Fruit fly (Drosophila melanogaster) whole organism, embryonic: ENCODE measurements around the gene Gclc.

Experiments used
- CG10209 ChIP-seq: fragments of 200-800 bp; sonication (Bioruptor generic); optimal IDR thresholded peaks from 3 replicates; lab custom pipeline; 2017; ENCODE audit warnings: missing biosample characterization, mild to moderate bottlenecking, missing genetic modification characterization, missing genetic modification reagents
- CG10543 ChIP-seq: fragments of 200-800 bp; sonication (Bioruptor generic); optimal IDR thresholded peaks from 3 replicates; lab custom pipeline; 2017; ENCODE audit warnings: missing biosample characterization, mild to moderate bottlenecking, missing genetic modification characterization, moderate library complexity
- CG10959 ChIP-seq: fragments of 200-800 bp; sonication (Bioruptor generic); IDR thresholded peaks from 2 replicates; pipeline ENCODE4 v1.3.6; 2022; ENCODE audit warnings: missing biosample characterization, missing genetic modification characterization
- CG10979 ChIP-seq: fragments of 200-800 bp; sonication (Bioruptor generic); optimal IDR thresholded peaks from 2 replicates; lab custom pipeline; 2018; ENCODE audit warnings: missing biosample characterization, mild to moderate bottlenecking, missing genetic modification characterization, moderate library complexity
- CG11723 ChIP-seq: fragments of 200-800 bp; sonication (Bioruptor generic); optimal IDR thresholded peaks from 2 replicates; lab custom pipeline; 2017; ENCODE audit warnings: missing biosample characterization, mild to moderate bottlenecking, missing genetic modification characterization
- CG12659 ChIP-seq: fragments of 200-800 bp; sonication (Bioruptor generic); optimal IDR thresholded peaks from 3 replicates; lab custom pipeline; 2017; ENCODE audit warnings: mild to moderate bottlenecking, missing biosample characterization, missing genetic modification reagents, missing genetic modification characterization
- CG13775 ChIP-seq: fragments of 200-800 bp; sonication (Bioruptor generic); optimal IDR thresholded peaks from 3 replicates; lab custom pipeline; 2017; ENCODE audit warnings: missing biosample characterization, mild to moderate bottlenecking, missing genetic modification characterization
- CG14965 ChIP-seq: fragments of 200-800 bp; sonication (Bioruptor generic); optimal IDR thresholded peaks from 2 replicates; lab custom pipeline; 2016; ENCODE audit warnings: missing biosample characterization, missing genetic modification characterization, borderline replicate concordance
- CG15073 ChIP-seq: fragments of 200-800 bp; sonication (Bioruptor generic); optimal IDR thresholded peaks from 2 replicates; lab custom pipeline; 2016; ENCODE audit warnings: missing biosample characterization, missing genetic modification characterization
- CG18619 ChIP-seq: fragments of 200-800 bp; sonication (Bioruptor generic); optimal IDR thresholded peaks from 3 replicates; lab custom pipeline; 2017; ENCODE audit warnings: missing biosample characterization, mild to moderate bottlenecking, missing genetic modification characterization
- CG2712 ChIP-seq: fragments of 200-800 bp; optimal IDR thresholded peaks from 3 replicates; lab custom pipeline; 2019; ENCODE audit warnings: missing biosample characterization, mild to moderate bottlenecking, missing genetic modification characterization, moderate library complexity
- CG32772 ChIP-seq: fragments of 200-800 bp; sonication (Bioruptor generic); IDR thresholded peaks from 2 replicates; pipeline ENCODE4 v1.3.6; 2022; ENCODE audit warnings: missing biosample characterization, missing genetic modification characterization
- CG43689 ChIP-seq: fragments of 200-800 bp; sonication (Bioruptor generic); IDR thresholded peaks from 2 replicates; pipeline ENCODE4 v1.3.6; 2022; ENCODE audit warnings: missing biosample characterization, missing genetic modification characterization
- CG4404 ChIP-seq: fragments of 200-800 bp; sonication (Bioruptor generic); IDR thresholded peaks from 2 replicates; pipeline ENCODE4 v1.3.6; 2022; ENCODE audit warnings: missing biosample characterization, missing genetic modification characterization
- CG4820 ChIP-seq: fragments of 200-800 bp; sonication (Bioruptor generic); optimal IDR thresholded peaks from 3 replicates; lab custom pipeline; 2016; ENCODE audit warnings: missing biosample characterization, missing genetic modification characterization
- CG7271 ChIP-seq: fragments of 200-800 bp; sonication (Bioruptor generic); optimal IDR thresholded peaks from 2 replicates; lab custom pipeline; 2018; ENCODE audit warnings: missing biosample characterization, mild to moderate bottlenecking, missing genetic modification characterization, moderate library complexity
- CG7357 ChIP-seq: fragments of 200-800 bp; sonication (Bioruptor generic); IDR thresholded peaks from 3 replicates; pipeline ENCODE4 v1.3.6; 2022; ENCODE audit warnings: missing biosample characterization, missing genetic modification characterization
- CG7745 ChIP-seq: fragments of 200-800 bp; sonication (Bioruptor generic); optimal IDR thresholded peaks from 2 replicates; lab custom pipeline; 2018; ENCODE audit warnings: missing biosample characterization, mild to moderate bottlenecking, missing genetic modification characterization, moderate library complexity
- CG8089 ChIP-seq: fragments of 200-800 bp; sonication (Bioruptor generic); optimal IDR thresholded peaks from 3 replicates; lab custom pipeline; 2016; ENCODE audit warnings: missing biosample characterization, missing genetic modification characterization
- CG8944 ChIP-seq: fragments of 200-800 bp; sonication (Bioruptor generic); optimal IDR thresholded peaks from 3 replicates; lab custom pipeline; 2016; ENCODE audit warnings: missing biosample characterization, missing genetic modification characterization
- Camta ChIP-seq: fragments of 200-800 bp; sonication (Bioruptor generic); optimal IDR thresholded peaks from 2 replicates; lab custom pipeline; 2016; ENCODE audit warnings: missing biosample characterization, missing genetic modification characterization
- Chrac-16 ChIP-seq: fragments of 200-800 bp; sonication (Bioruptor generic); optimal IDR thresholded peaks from 3 replicates; lab custom pipeline; 2016; ENCODE audit warnings: missing biosample characterization, missing genetic modification characterization
- Dll ChIP-seq: fragments of 200-800 bp; sonication (Bioruptor generic); IDR thresholded peaks from 4 replicates; pipeline ENCODE4 v1.3.6; 2022; ENCODE audit warnings: missing biosample characterization, missing genetic modification characterization; ENCODE audit not compliant: partially characterized antibody
- Dp ChIP-seq: fragments of 200-800 bp; sonication (Bioruptor generic); optimal IDR thresholded peaks from 2 replicates; lab custom pipeline; 2018; ENCODE audit warnings: missing biosample characterization, mild to moderate bottlenecking, missing genetic modification characterization, moderate library complexity
- Eip74EF ChIP-seq, 2 experiments: fragments of 200-800 bp in 1 of 2; fragments of >200 bp in 1 of 2; sonication (Bioruptor generic) in 1 of 2; optimal IDR thresholded peaks; 2 replicates each; lab custom pipeline; 2017 to 2019; ENCODE audit warnings: missing biosample characterization in 2 of 2, missing genetic modification characterization in 2 of 2, mild to moderate bottlenecking in 1 of 2, moderate library complexity in 1 of 2
- Elba2 ChIP-seq: fragments of 200-800 bp; sonication (Bioruptor generic); optimal IDR thresholded peaks from 3 replicates; lab custom pipeline; 2016; ENCODE audit warnings: missing biosample characterization, missing genetic modification characterization
- HLH54F ChIP-seq: fragments of 200-800 bp; sonication (Bioruptor generic); optimal IDR thresholded peaks from 3 replicates; lab custom pipeline; 2016; ENCODE audit warnings: missing biosample characterization, missing genetic modification characterization
- HmgD ChIP-seq: fragments of 200-800 bp; sonication (Bioruptor generic); optimal IDR thresholded peaks from 3 replicates; lab custom pipeline; 2016; ENCODE audit warnings: missing biosample characterization, missing genetic modification characterization
- Lpt ChIP-seq: fragments of >200 bp; optimal IDR thresholded peaks from 2 replicates; lab custom pipeline; 2018; ENCODE audit warnings: missing biosample characterization, missing genetic modification characterization
- MTF-1 ChIP-seq: fragments of 200-800 bp; sonication (Bioruptor generic); optimal IDR thresholded peaks from 2 replicates; lab custom pipeline; 2018; ENCODE audit warnings: missing biosample characterization, mild to moderate bottlenecking, missing genetic modification characterization, borderline replicate concordance
- NK7.1 ChIP-seq: fragments of 200-800 bp; sonication (Bioruptor generic); optimal IDR thresholded peaks from 3 replicates; lab custom pipeline; 2016; ENCODE audit warnings: missing biosample characterization, missing genetic modification characterization
- NfI ChIP-seq: fragments of 200-800 bp; sonication (Bioruptor generic); optimal IDR thresholded peaks from 3 replicates; lab custom pipeline; 2018; ENCODE audit warnings: missing biosample characterization, mild to moderate bottlenecking, missing genetic modification characterization, moderate library complexity
- Side ChIP-seq: fragments of 200-800 bp; sonication (Bioruptor generic); optimal IDR thresholded peaks from 2 replicates; lab custom pipeline; 2016; ENCODE audit warnings: missing biosample characterization, missing genetic modification characterization
- Tbp ChIP-seq: fragments of >200 bp; optimal IDR thresholded peaks from 2 replicates; lab custom pipeline; 2018; ENCODE audit warnings: missing biosample characterization, missing genetic modification characterization
- ara ChIP-seq: fragments of 200-800 bp; sonication (Bioruptor generic); IDR thresholded peaks from 2 replicates; pipeline ENCODE4 v1.3.6; 2022; ENCODE audit warnings: missing biosample characterization, missing genetic modification characterization
- bcd ChIP-seq: fragments of 200-800 bp; sonication (Bioruptor generic); optimal IDR thresholded peaks from 2 replicates; lab custom pipeline; 2017; ENCODE audit warnings: missing biosample characterization, mild to moderate bottlenecking, missing genetic modification characterization
- crc ChIP-seq: fragments of 200-800 bp; sonication (Bioruptor generic); optimal IDR thresholded peaks from 2 replicates; lab custom pipeline; 2016; ENCODE audit warnings: missing biosample characterization, missing genetic modification characterization
- crol ChIP-seq: fragments of 200-800 bp; sonication (Bioruptor generic); IDR thresholded peaks from 2 replicates; pipeline ENCODE4 v1.3.6; 2022; ENCODE audit warnings: missing biosample characterization, missing genetic modification characterization
- dan ChIP-seq: fragments of 200-800 bp; sonication (Bioruptor generic); IDR thresholded peaks from 2 replicates; pipeline ENCODE4 v1.3.6; 2022; ENCODE audit warnings: missing biosample characterization, missing genetic modification characterization
- danr ChIP-seq: fragments of 200-800 bp; sonication (Bioruptor generic); IDR thresholded peaks from 2 replicates; pipeline ENCODE4 v1.3.6; 2022; ENCODE audit warnings: missing biosample characterization, missing genetic modification characterization
- eve ChIP-seq, 2 experiments: fragments of >200 bp; optimal IDR thresholded peaks; 2 replicates each; lab custom pipeline; 2017; ENCODE audit warnings: missing biosample characterization in 2 of 2, missing genetic modification characterization in 2 of 2
- gce ChIP-seq: fragments of 200-800 bp; sonication (Bioruptor generic); IDR thresholded peaks from 3 replicates; pipeline ENCODE4 v1.3.6; 2022; ENCODE audit warnings: missing biosample characterization, missing genetic modification characterization
- kni ChIP-seq: fragments of 200-800 bp; sonication (Bioruptor generic); optimal IDR thresholded peaks from 3 replicates; lab custom pipeline; 2017; ENCODE audit warnings: mild to moderate bottlenecking, missing biosample characterization, missing genetic modification reagents, missing genetic modification characterization
- knrl ChIP-seq: fragments of 200-800 bp; sonication (Bioruptor generic); IDR thresholded peaks from 3 replicates; pipeline ENCODE4 v1.3.6; 2022; ENCODE audit warnings: missing biosample characterization, missing genetic modification characterization; ENCODE audit not compliant: partially characterized antibody
- nau ChIP-seq: fragments of 200-800 bp; sonication (Bioruptor generic); optimal IDR thresholded peaks from 3 replicates; lab custom pipeline; 2017; ENCODE audit warnings: missing biosample characterization, mild to moderate bottlenecking, missing genetic modification characterization, missing genetic modification reagents
- slbo ChIP-seq: fragments of 200-800 bp; sonication (Bioruptor generic); IDR thresholded peaks from 2 replicates; pipeline ENCODE4 v1.3.6; 2022; ENCODE audit warnings: missing biosample characterization, missing genetic modification characterization
- stwl ChIP-seq: fragments of 200-800 bp; sonication (Bioruptor generic); optimal IDR thresholded peaks from 3 replicates; lab custom pipeline; 2018; ENCODE audit warnings: missing biosample characterization, mild to moderate bottlenecking, missing genetic modification characterization, moderate library complexity
- ttk ChIP-seq: fragments of 200-800 bp; sonication (Bioruptor generic); IDR thresholded peaks from 2 replicates; pipeline ENCODE4 v2.1.2; 2022; ENCODE audit warnings: missing biosample characterization, missing genetic modification characterization
- twi ChIP-seq: fragments of 200-800 bp; optimal IDR thresholded peaks from 2 replicates; lab custom pipeline; 2019; ENCODE audit warnings: missing biosample characterization, mild to moderate bottlenecking, missing genetic modification characterization, moderate library complexity
- wdn ChIP-seq: fragments of 200-800 bp; sonication (Bioruptor generic); IDR thresholded peaks from 2 replicates; pipeline ENCODE4 v1.3.6; 2022; ENCODE audit warnings: missing biosample characterization, missing genetic modification characterization
- zfh1 ChIP-seq: fragments of 200-800 bp; sonication (Bioruptor generic); IDR thresholded peaks from 3 replicates; pipeline ENCODE4 v1.3.6; 2022; ENCODE audit warnings: missing biosample characterization, missing genetic modification characterization

Gclc gene

dm6 chrX:8157294-8157693 lies 41.3 kb upstream of the Gclc start, which contains the start of the genes Traf6 and GIIIspla2 (continued):
- TF ChIP-seq CG13775 (GFP tag; lab: Kevin White, UChicago) (peak; percentile 78), CG10979 (peak; percentile 67), ara (GFP tag; lab: Robert Waterston, UW) (peak; percentile 79), Elba2 (GFP tag; lab: Kevin White, UChicago) (peak; percentile 68), CG32772 (GFP tag; lab: Robert Waterston, UW) (peak; percentile 61), MTF-1 (GFP tag; lab: Kevin White, UChicago) (no peak), CG2712 (peak; percentile 82), Dll (GFP tag; lab: Robert Waterston, UW) (peak; percentile 46; the same call in 1 of the 4 replicates), CG8089 (GFP tag; lab: Kevin White, UChicago) (peak; percentile 53), eve (GFP tag; optimal IDR thresholded peaks at IDR 0.05; lab: Kevin White, UChicago) (no peak), kni (peak; percentile 41), crc (GFP tag; lab: Kevin White, UChicago) (peak; percentile 23), ttk (GFP tag; lab: Robert Waterston, UW) (peak; percentile 61), CG43689 (GFP tag; lab: Robert Waterston, UW) (no peak), CG10209 (peak; percentile 72), Chrac-16 (GFP tag; lab: Kevin White, UChicago) (peak; percentile 60), Lpt (GFP tag; lab: Kevin White, UChicago) (no peak), stwl (tag; lab: Kevin White, UChicago) (peak; percentile 94), NK7.1 (GFP tag; lab: Kevin White, UChicago) (peak; percentile 45), NfI (peak; percentile 80), CG12659 (GFP tag; lab: Kevin White, UChicago) (peak; percentile 88), HLH54F (GFP tag; lab: Kevin White, UChicago) (peak; percentile 78), twi (tag; lab: Kevin White, UChicago) (peak; percentile 63), CG14965 (no peak), dan (GFP tag; lab: Robert Waterston, UW) (no peak), bcd (GFP tag; lab: Kevin White, UChicago) (peak; percentile 72), CG15073 (no peak), HmgD (no peak), slbo (GFP tag; lab: Robert Waterston, UW) (peak; percentile 83), CG4820 (GFP tag; lab: Kevin White, UChicago) (peak; percentile 42), CG4404 (peak; percentile 66), CG11723 (GFP tag; lab: Kevin White, UChicago) (no peak), zfh1 (GFP tag; lab: Robert Waterston, UW) (peak; percentile 83), CG10959 (peak; percentile 63), CG7745 (no peak), CG18619 (GFP tag; lab: Kevin White, UChicago) (peak; percentile 71), gce (GFP tag; lab: Robert Waterston, UW) (0 out of 3 replicates have a peak, but pooled peaks have one; percentile 14), CG7357 (GFP tag; lab: Robert Waterston, UW) (peak; percentile 100), knrl (peak; percentile 50; the same call in 1 of the 3 replicates), Tbp (GFP tag; lab: Kevin White, UChicago) (no peak), nau (GFP tag; lab: Kevin White, UChicago) (no peak), crol (GFP tag; lab: Robert Waterston, UW) (no peak), wdn (peak; percentile 59; the same call in 1 of the 2 replicates), CG8944 (GFP tag; lab: Kevin White, UChicago) (peak; percentile 43), Dp (peak; percentile 54), CG7271 (tag; lab: Kevin White, UChicago) (no peak), CG10543 (peak; percentile 78), danr (GFP tag; lab: Robert Waterston, UW) (no peak), Camta (GFP tag; lab: Kevin White, UChicago) (peak; percentile 63), Eip74EF (GFP tag; optimal IDR thresholded peaks at IDR 0.05; lab: Kevin White, UChicago) (no peak), Side (GFP tag; lab: Kevin White, UChicago) (peak; percentile 52)
